Worm (Caenorhabditis elegans): ENCODE data around the gene Y73B6BL.29.

The Y73B6BL.29 gene

ce11 chrIV:6321667-6322066 lies at the start of gene Y73B6BL.29:
Y73B6BL.29 (plus strand) TSS chrIV:6321929.
- TF ChIP-seq T22C8.4 (GFP tag; IDR thresholded peaks at IDR 0.05): peak; percentile 38; the same call in 1 of the 2 replicates
- TF ChIP-seq med-1 (GFP tag; optimal IDR thresholded peaks at IDR 0.05; ENCODE audit: insufficient read depth): no peak
- peak; percentile 67; the same call in 1 of the 2 replicates for TF ChIP-seq ztf-23 (GFP tag; IDR thresholded peaks at IDR 0.05)
- TF ChIP-seq cog-1 (tag; optimal IDR thresholded peaks at IDR 0.05): peak; percentile 76
- 0 out of 2 replicates have a peak, but pooled peaks have one; percentile 60 for TF ChIP-seq klf-2 (GFP tag; conservative IDR thresholded peaks at IDR 0.05)
- TF ChIP-seq flt-1 (GFP tag; IDR thresholded peaks at IDR 0.05): peak; percentile 62; the same call in 1 of the 2 replicates
- TF ChIP-seq ref-1 (GFP tag; conservative IDR thresholded peaks at IDR 0.05): no peak
- TF ChIP-seq tab-1 (GFP tag; IDR thresholded peaks at IDR 0.05): no peak

- no peak for TF ChIP-seq cog-1 (tag; optimal IDR thresholded peaks at IDR 0.05)
- TF ChIP-seq ref-1 (GFP tag; conservative IDR thresholded peaks at IDR 0.05): no peak
- no peak for TF ChIP-seq ztf-29 (GFP tag; IDR thresholded peaks at IDR 0.05)
- TF ChIP-seq T22C8.4 (GFP tag; IDR thresholded peaks at IDR 0.05): no peak
- TF ChIP-seq tab-1 (GFP tag; IDR thresholded peaks at IDR 0.05): no peak
- TF ChIP-seq flt-1 (GFP tag; IDR thresholded peaks at IDR 0.05): no peak
- no peak for TF ChIP-seq med-1 (GFP tag; optimal IDR thresholded peaks at IDR 0.05; ENCODE audit: insufficient read depth)
- TF ChIP-seq ztf-23 (GFP tag; IDR thresholded peaks at IDR 0.05): no peak
- no peak for TF ChIP-seq klf-2 (GFP tag; conservative IDR thresholded peaks at IDR 0.05)
Observed at ce11 chrIV:6275671-6276209, 46.0 kb upstream of the Y73B6BL.29 start, which contains the start of the genes aat-4 and T13A10.1. aat-4 (minus strand) TSS chrIV:6275721. T13A10.1 (plus strand) TSS chrIV:6276081.

ce11 chrIV:6279392-6279791 lies 42.3 kb upstream of the Y73B6BL.29 start, which contains the start of gene sams-5:
sams-5 (minus strand) TSS chrIV:6279522.
- TF ChIP-seq ztf-29 (GFP tag; IDR thresholded peaks at IDR 0.05) (no peak), ref-1 (GFP tag; conservative IDR thresholded peaks at IDR 0.05) (no peak), tab-1 (GFP tag; IDR thresholded peaks at IDR 0.05) (no peak), med-1 (GFP tag; optimal IDR thresholded peaks at IDR 0.05; ENCODE audit: insufficient read depth) (no peak), klf-2 (GFP tag; conservative IDR thresholded peaks at IDR 0.05) (no peak), T22C8.4 (GFP tag; IDR thresholded peaks at IDR 0.05) (no peak), ztf-23 (GFP tag; IDR thresholded peaks at IDR 0.05) (no peak), flt-1 (GFP tag; IDR thresholded peaks at IDR 0.05) (no peak), cog-1 (tag; optimal IDR thresholded peaks at IDR 0.05) (no peak)

DNA sequence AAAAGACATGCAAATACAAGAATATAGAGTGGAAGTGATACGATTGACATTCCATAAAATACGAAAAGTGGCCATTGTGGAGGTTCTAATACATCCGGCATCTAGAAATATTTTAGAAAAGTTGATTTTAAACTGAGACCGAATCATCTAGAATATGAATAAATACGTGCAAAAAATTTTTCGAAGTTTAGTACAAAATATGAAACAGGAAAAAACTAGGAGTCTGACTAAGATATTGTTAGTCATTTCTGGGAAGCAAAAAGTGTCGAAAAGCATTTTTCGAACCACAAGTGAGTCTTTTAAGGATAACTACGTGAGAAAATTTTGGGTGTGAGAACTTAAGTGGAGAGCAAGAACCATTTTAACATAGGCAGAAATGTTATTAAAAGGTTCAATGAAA lies 39.6 kb upstream of the Y73B6BL.29 start, which contains the start of gene srv-32:
TSS of gene srv-32 (minus strand) at position 101 of the 400 bp plus-strand sequence.
- TF ChIP-seq ref-1 (GFP tag; conservative IDR thresholded peaks at IDR 0.05): no peak
- TF ChIP-seq cog-1 (tag; optimal IDR thresholded peaks at IDR 0.05): no peak
- no peak for TF ChIP-seq tab-1 (GFP tag; IDR thresholded peaks at IDR 0.05)
- TF ChIP-seq flt-1 (GFP tag; IDR thresholded peaks at IDR 0.05): no peak
- TF ChIP-seq ztf-29 (GFP tag; IDR thresholded peaks at IDR 0.05): no peak
- no peak for TF ChIP-seq T22C8.4 (GFP tag; IDR thresholded peaks at IDR 0.05)
- no peak for TF ChIP-seq ztf-23 (GFP tag; IDR thresholded peaks at IDR 0.05)
- TF ChIP-seq med-1 (GFP tag; optimal IDR thresholded peaks at IDR 0.05; ENCODE audit: insufficient read depth): no peak
- TF ChIP-seq klf-2 (GFP tag; conservative IDR thresholded peaks at IDR 0.05): no peak

DNA sequence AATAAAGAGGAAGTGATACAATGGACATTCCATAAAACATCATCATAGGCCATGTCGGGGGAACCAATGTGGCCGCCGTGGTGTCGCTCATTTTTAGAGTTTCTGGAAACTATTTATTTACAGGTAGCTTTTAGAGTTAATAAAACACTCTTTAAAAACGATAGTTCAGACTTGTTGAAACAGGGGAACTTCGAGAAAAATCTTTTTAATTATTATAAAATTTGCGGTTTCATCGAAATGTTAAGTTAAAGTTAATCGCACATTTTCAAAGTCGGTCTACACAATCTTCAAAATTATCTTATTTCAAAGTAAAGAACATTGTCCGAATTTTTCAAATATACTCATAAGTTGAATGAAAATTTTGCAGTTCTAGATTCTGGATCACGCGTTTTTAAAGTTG lies 37.5 kb upstream of the Y73B6BL.29 start, which contains the start of gene ops-1:
TSS of gene ops-1 (minus strand) at position 101 of the 400 bp plus-strand sequence.
- TF ChIP-seq ref-1 (GFP tag; conservative IDR thresholded peaks at IDR 0.05) (no peak), tab-1 (GFP tag; IDR thresholded peaks at IDR 0.05) (no peak), flt-1 (GFP tag; IDR thresholded peaks at IDR 0.05) (no peak), T22C8.4 (GFP tag; IDR thresholded peaks at IDR 0.05) (no peak), ztf-23 (GFP tag; IDR thresholded peaks at IDR 0.05) (no peak)

- TF ChIP-seq T22C8.4 (GFP tag; IDR thresholded peaks at IDR 0.05) (no peak), flt-1 (GFP tag; IDR thresholded peaks at IDR 0.05) (no peak), ref-1 (GFP tag; conservative IDR thresholded peaks at IDR 0.05) (no peak), med-1 (GFP tag; optimal IDR thresholded peaks at IDR 0.05; ENCODE audit: insufficient read depth) (no peak)
Observed at ce11 chrIV:6290741-6291140, 31.0 kb upstream of the Y73B6BL.29 start, which contains the start of gene srv-24. srv-24 (minus strand) TSS chrIV:6290841.

DNA sequence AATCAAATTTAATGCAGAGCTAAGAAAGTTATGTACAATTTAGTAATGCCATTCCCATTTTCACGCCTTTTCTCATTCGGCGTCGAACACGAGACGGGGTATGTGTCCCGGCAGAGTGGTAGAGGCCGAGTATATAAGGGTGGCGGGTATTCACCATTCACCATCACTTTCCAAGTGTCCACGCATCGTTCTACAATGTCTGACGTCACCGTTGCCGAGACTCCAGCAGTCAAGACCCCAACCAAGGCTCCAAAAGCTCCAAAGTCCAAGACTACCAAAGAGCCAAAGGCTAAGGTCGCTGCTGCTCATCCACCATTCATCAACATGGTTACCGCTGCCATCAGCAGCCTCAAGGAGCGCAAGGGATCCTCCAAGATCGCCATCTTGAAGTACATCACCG lies 27.6 kb upstream of the Y73B6BL.29 start, which contains the start of gene hil-2:
TSS of gene hil-2 (plus strand) at position 160 of the 400 bp plus-strand sequence.
- TF ChIP-seq med-1 (GFP tag; optimal IDR thresholded peaks at IDR 0.05; ENCODE audit: insufficient read depth): no peak
- no peak for TF ChIP-seq tab-1 (GFP tag; IDR thresholded peaks at IDR 0.05)
- peak; percentile 75; the same call in 1 of the 2 replicates for TF ChIP-seq flt-1 (GFP tag; IDR thresholded peaks at IDR 0.05)
- no peak for TF ChIP-seq klf-2 (GFP tag; conservative IDR thresholded peaks at IDR 0.05)
- TF ChIP-seq ref-1 (GFP tag; conservative IDR thresholded peaks at IDR 0.05): no peak
- TF ChIP-seq ztf-23 (GFP tag; IDR thresholded peaks at IDR 0.05): no peak

ce11 chrIV:6298253-6298652 lies 23.5 kb upstream of the Y73B6BL.29 start, which contains the start of gene srv-27:
srv-27 (minus strand) TSS chrIV:6298353.
- no peak for TF ChIP-seq ref-1 (GFP tag; conservative IDR thresholded peaks at IDR 0.05)
- TF ChIP-seq flt-1 (GFP tag; IDR thresholded peaks at IDR 0.05): no peak
- TF ChIP-seq ztf-29 (GFP tag; IDR thresholded peaks at IDR 0.05): no peak
- TF ChIP-seq T22C8.4 (GFP tag; IDR thresholded peaks at IDR 0.05): no peak
- TF ChIP-seq klf-2 (GFP tag; conservative IDR thresholded peaks at IDR 0.05): no peak
- no peak for TF ChIP-seq ztf-23 (GFP tag; IDR thresholded peaks at IDR 0.05)

DNA sequence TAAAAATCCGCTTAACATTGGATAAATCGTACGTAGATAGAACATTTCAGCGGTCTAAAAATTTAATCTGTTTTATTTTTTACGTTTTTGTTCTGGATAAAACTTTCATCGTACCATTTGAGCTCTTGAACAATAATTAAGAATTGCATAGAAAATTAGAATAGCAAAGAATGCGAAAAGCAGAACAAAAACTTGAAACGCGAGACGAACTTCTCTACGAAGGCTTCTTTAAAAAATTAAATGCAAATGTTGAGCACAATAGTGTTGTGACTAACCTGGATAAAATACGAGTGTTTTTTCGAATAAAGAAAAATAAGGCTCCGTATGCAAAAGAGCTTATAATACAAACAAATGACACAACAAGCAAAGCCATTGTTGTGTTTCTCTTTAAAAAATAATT lies 22.2 kb upstream of the Y73B6BL.29 start:
- TF ChIP-seq flt-1 (GFP tag; IDR thresholded peaks at IDR 0.05) (no peak), tab-1 (GFP tag; IDR thresholded peaks at IDR 0.05) (no peak), ref-1 (GFP tag; conservative IDR thresholded peaks at IDR 0.05) (no peak), ztf-23 (GFP tag; IDR thresholded peaks at IDR 0.05) (no peak), ztf-29 (GFP tag; IDR thresholded peaks at IDR 0.05) (no peak), T22C8.4 (GFP tag; IDR thresholded peaks at IDR 0.05) (no peak), klf-2 (GFP tag; conservative IDR thresholded peaks at IDR 0.05) (no peak), med-1 (GFP tag; optimal IDR thresholded peaks at IDR 0.05; ENCODE audit: insufficient read depth) (no peak), cog-1 (tag; optimal IDR thresholded peaks at IDR 0.05) (no peak)

DNA sequence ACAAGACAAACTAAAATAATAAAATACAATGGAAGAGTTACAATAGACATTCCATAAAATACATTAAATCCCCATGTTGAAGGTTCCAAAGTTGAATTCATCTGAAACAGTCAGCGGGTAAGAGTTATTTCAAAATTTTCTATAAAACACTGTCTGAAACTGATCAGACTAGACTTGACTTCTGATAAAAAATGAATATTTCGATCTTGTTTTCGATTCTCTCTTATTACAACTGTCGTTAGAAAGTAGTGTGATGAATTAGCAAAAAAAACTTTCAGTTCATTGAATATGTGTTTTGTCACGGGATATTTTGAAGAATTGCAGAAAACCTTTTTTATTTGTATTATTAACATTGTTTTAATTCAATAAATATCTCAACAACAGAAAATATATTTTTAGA lies 20.0 kb upstream of the Y73B6BL.29 start, which contains the start of gene srv-26:
TSS of gene srv-26 (minus strand) at position 101 of the 400 bp plus-strand sequence.
- TF ChIP-seq klf-2 (GFP tag; conservative IDR thresholded peaks at IDR 0.05): no peak

All from whole organism, midembryonic.